Worm (Caenorhabditis elegans) whole organism, mixed stage, embryonic: ENCODE data around the gene Y57A10C.9.

Source experiments
- M03D4.4 ChIP-seq: sonication (generic microtip); optimal IDR thresholded peaks from 2 replicates; lab custom pipeline; 2017; ENCODE audit warnings: mild to moderate bottlenecking, missing genetic modification characterization, missing compliant biosample characterization
- bed-3 ChIP-seq: fragments of 200-800 bp; sonication (Bioruptor generic); optimal IDR thresholded peaks from 3 replicates; lab custom pipeline; 2018; ENCODE audit warnings: mild to moderate bottlenecking, missing genetic modification characterization, moderate library complexity, missing compliant biosample characterization
- blmp-1 ChIP-seq: fragments of 150-350 bp; optimal IDR thresholded peaks from 2 replicates; lab custom pipeline; 2014; ENCODE audit warnings: missing biosample characterization, missing genetic modification characterization
- ceh-39 ChIP-seq: fragments of 150-350 bp; optimal IDR thresholded peaks from 2 replicates; lab custom pipeline; 2014; ENCODE audit warnings: missing biosample characterization, missing genetic modification characterization
- ceh-43 ChIP-seq: fragments of 200-800 bp; sonication (Bioruptor generic); optimal IDR thresholded peaks from 2 replicates; lab custom pipeline; 2018; ENCODE audit warnings: mild to moderate bottlenecking, missing genetic modification characterization, moderate library complexity, missing compliant biosample characterization
- ceh-83 ChIP-seq: fragments of 200-800 bp; sonication (Bioruptor generic); optimal IDR thresholded peaks from 2 replicates; lab custom pipeline; 2018; ENCODE audit warnings: mild to moderate bottlenecking, missing genetic modification characterization, missing compliant biosample characterization
- ces-1 ChIP-seq: fragments of 150-350 bp; optimal IDR thresholded peaks from 2 replicates; lab custom pipeline; 2014; ENCODE audit warnings: missing biosample characterization, missing genetic modification reagents, missing genetic modification characterization
- drap-1 ChIP-seq: fragments of 200-800 bp; sonication (Bioruptor generic); optimal IDR thresholded peaks from 3 replicates; lab custom pipeline; 2018; ENCODE audit warnings: mild to moderate bottlenecking, missing genetic modification characterization, missing compliant biosample characterization
- elt-1 ChIP-seq: sonication (generic microtip); optimal IDR thresholded peaks from 2 replicates; lab custom pipeline; 2017; ENCODE audit warnings: missing genetic modification characterization, mild to moderate bottlenecking, missing compliant biosample characterization, antibody characterized with exemption, moderate library complexity, borderline replicate concordance; ENCODE audit not compliant: insufficient read depth
- elt-3 ChIP-seq: fragments of 150-350 bp; optimal IDR thresholded peaks from 2 replicates; lab custom pipeline; 2014; ENCODE audit warnings: missing biosample characterization, missing genetic modification characterization
- flh-1 ChIP-seq: fragments of 200-800 bp; sonication (Bioruptor generic); optimal IDR thresholded peaks from 2 replicates; lab custom pipeline; 2018; ENCODE audit warnings: mild to moderate bottlenecking, missing genetic modification characterization, moderate library complexity, missing compliant biosample characterization
- hlh-1 ChIP-seq: fragments of 150-350 bp; optimal IDR thresholded peaks from 2 replicates; lab custom pipeline; 2014; ENCODE audit warnings: missing biosample characterization, missing genetic modification reagents, missing genetic modification characterization
- lin-32 ChIP-seq: fragments of 200-800 bp; sonication (Bioruptor generic); optimal IDR thresholded peaks from 2 replicates; lab custom pipeline; 2018; ENCODE audit warnings: mild to moderate bottlenecking, missing genetic modification characterization, missing compliant biosample characterization
- lsy-2 ChIP-seq: fragments of 150-350 bp; optimal IDR thresholded peaks from 2 replicates; lab custom pipeline; 2014; ENCODE audit warnings: missing biosample characterization, missing genetic modification characterization
- mab-5 ChIP-seq: fragments of 150-350 bp; optimal IDR thresholded peaks from 2 replicates; lab custom pipeline; 2014; ENCODE audit warnings: missing biosample characterization, missing genetic modification characterization
- mep-1 ChIP-seq: fragments of 150-350 bp; optimal IDR thresholded peaks from 2 replicates; lab custom pipeline; 2017; ENCODE audit warnings: missing biosample characterization, missing genetic modification reagents, missing genetic modification characterization, inconsistent platforms
- mls-2 ChIP-seq: sonication (generic microtip); optimal IDR thresholded peaks from 2 replicates; lab custom pipeline; 2016; ENCODE audit warnings: mild to moderate bottlenecking, missing genetic modification characterization, moderate library complexity, missing compliant biosample characterization
- nhr-12 ChIP-seq: fragments of 150-350 bp; optimal IDR thresholded peaks from 2 replicates; lab custom pipeline; 2014; ENCODE audit warnings: missing biosample characterization, missing genetic modification characterization
- nhr-2 ChIP-seq: fragments of 150-350 bp; optimal IDR thresholded peaks from 2 replicates; lab custom pipeline; 2014; ENCODE audit warnings: missing biosample characterization, missing genetic modification characterization
- nhr-237 ChIP-seq: fragments of 150-350 bp; optimal IDR thresholded peaks from 2 replicates; lab custom pipeline; 2014; ENCODE audit warnings: missing biosample characterization, missing genetic modification characterization
- nhr-28 ChIP-seq: fragments of 150-350 bp; optimal IDR thresholded peaks from 2 replicates; lab custom pipeline; 2014; ENCODE audit warnings: missing biosample characterization, missing genetic modification characterization
- nhr-76 ChIP-seq: sonication (generic microtip); optimal IDR thresholded peaks from 2 replicates; lab custom pipeline; 2017; ENCODE audit warnings: missing biosample characterization, missing genetic modification characterization
- pha-4 ChIP-seq: fragments of 150-350 bp; optimal IDR thresholded peaks from 2 replicates; lab custom pipeline; 2018; ENCODE audit warnings: missing biosample characterization, missing genetic modification reagents, missing genetic modification characterization
- sem-2 ChIP-seq: fragments of 200-800 bp; sonication (Bioruptor generic); optimal IDR thresholded peaks from 2 replicates; lab custom pipeline; 2018; ENCODE audit warnings: mild to moderate bottlenecking, missing genetic modification characterization, missing compliant biosample characterization
- sptf-1 ChIP-seq: sonication (generic microtip); optimal IDR thresholded peaks from 2 replicates; lab custom pipeline; 2017; ENCODE audit warnings: mild to moderate bottlenecking, missing genetic modification characterization, moderate library complexity, missing compliant biosample characterization
- tbx-8 ChIP-seq: fragments of 200-800 bp; sonication (Bioruptor generic); optimal IDR thresholded peaks from 2 replicates; lab custom pipeline; 2018; ENCODE audit warnings: mild to moderate bottlenecking, missing genetic modification characterization, moderate library complexity, missing compliant biosample characterization
- unc-120 ChIP-seq: sonication (generic microtip); optimal IDR thresholded peaks from 2 replicates; lab custom pipeline; 2017; ENCODE audit warnings: missing genetic modification characterization, missing compliant biosample characterization; ENCODE audit not compliant: poor library complexity, severe bottlenecking
- unc-39 ChIP-seq: fragments of 150-350 bp; optimal IDR thresholded peaks from 2 replicates; lab custom pipeline; 2014; ENCODE audit warnings: missing biosample characterization, missing genetic modification characterization
- unc-62 ChIP-seq: fragments of 150-350 bp; optimal IDR thresholded peaks from 2 replicates; lab custom pipeline; 2014; ENCODE audit warnings: missing biosample characterization, missing genetic modification reagents, missing genetic modification characterization
- ztf-11 ChIP-seq: fragments of 150-350 bp; optimal IDR thresholded peaks from 2 replicates; lab custom pipeline; 2014; ENCODE audit warnings: missing biosample characterization, missing genetic modification characterization

Y57A10C.9 gene

DNA sequence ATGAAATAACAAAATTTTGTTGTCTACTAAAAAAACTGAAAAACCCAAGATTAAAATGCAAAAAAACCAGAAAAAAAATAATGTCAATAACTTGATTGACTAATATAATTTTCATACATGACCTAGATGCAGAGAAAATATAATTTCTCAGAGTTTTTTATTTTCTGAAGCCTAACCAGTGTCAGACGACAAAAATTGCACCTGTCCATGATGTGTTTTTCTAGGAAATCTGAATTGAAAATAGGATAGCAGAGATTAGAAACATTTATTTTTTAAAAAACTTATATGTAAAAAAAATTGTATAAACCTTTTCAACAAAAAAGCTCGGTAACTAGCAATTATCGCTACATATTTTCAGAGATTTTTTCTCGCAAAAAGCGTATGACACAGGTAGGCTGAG is 20.3 kb downstream of the Y57A10C.9 start:
- TF ChIP-seq mab-5 (tag; lab: Kevin White, UChicago), result no peak
- TF ChIP-seq drap-1 (GFP tag; lab: Kevin White, UChicago), result no peak
- TF ChIP-seq tbx-8 (GFP tag; lab: Kevin White, UChicago), result no peak
- TF ChIP-seq unc-39 (tag; lab: Kevin White, UChicago), result no peak
- TF ChIP-seq lin-32, result no peak
- TF ChIP-seq ces-1 (GFP tag; lab: Kevin White, UChicago), result no peak
- no peak for TF ChIP-seq lsy-2 (tag; lab: Kevin White, UChicago)
- no peak for TF ChIP-seq nhr-28 (tag; lab: Kevin White, UChicago)
- no peak for TF ChIP-seq ztf-11 (tag; lab: Kevin White, UChicago)
- TF ChIP-seq sem-2 (GFP tag; lab: Kevin White, UChicago), result no peak
- TF ChIP-seq M03D4.4 (tag; lab: Kevin White, UChicago), result no peak
- no peak for TF ChIP-seq flh-1 (GFP tag; lab: Kevin White, UChicago)
- TF ChIP-seq mls-2 (tag; lab: Kevin White, UChicago), result no peak
- no peak for TF ChIP-seq nhr-76 (tag; lab: Kevin White, UChicago)

DNA sequence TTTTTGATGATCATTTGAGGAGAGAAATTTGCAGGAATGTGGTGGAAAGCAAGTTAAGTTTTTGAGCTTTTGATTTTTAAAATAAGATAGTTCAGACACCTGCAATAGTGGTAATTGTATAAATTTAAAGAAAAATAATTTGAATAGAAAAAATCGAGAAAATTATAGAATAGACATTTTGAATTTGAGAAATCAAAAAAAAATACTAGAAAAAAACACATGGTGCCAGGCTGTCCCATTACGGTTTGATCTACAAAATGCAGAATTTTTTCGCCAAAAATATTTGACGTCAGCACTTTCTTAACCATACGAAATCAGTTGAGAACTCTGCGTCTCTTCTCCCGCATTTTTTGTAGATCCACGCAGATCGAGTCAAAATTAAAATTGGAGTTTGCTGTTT is 20.8 kb downstream of the Y57A10C.9 start, which contains the start of gene sre-27:
Gene sre-27 (minus strand): TSS at position 101 of the 400 bp plus-strand sequence.
- TF ChIP-seq hlh-1 (tag; lab: Kevin White, UChicago), result no peak
- TF ChIP-seq mep-1, result no peak
- no peak for TF ChIP-seq elt-3 (tag; lab: Kevin White, UChicago)
- no peak for TF ChIP-seq ceh-39
- TF ChIP-seq blmp-1 (tag; lab: Kevin White, UChicago), result no peak
- TF ChIP-seq nhr-2 (tag; lab: Kevin White, UChicago), result no peak
- no peak for TF ChIP-seq M03D4.4 (tag; lab: Kevin White, UChicago)

ce11 chrII:12414805-12415204 is 23.5 kb downstream of the Y57A10C.9 start, which contains the start of gene Y57A10C.11:
Gene Y57A10C.11, minus strand, starts transcription at chrII:12414905.
- no peak for TF ChIP-seq elt-3 (tag; lab: Kevin White, UChicago)
- no peak for TF ChIP-seq ces-1 (GFP tag; lab: Kevin White, UChicago)
- TF ChIP-seq lin-32, result no peak

DNA sequence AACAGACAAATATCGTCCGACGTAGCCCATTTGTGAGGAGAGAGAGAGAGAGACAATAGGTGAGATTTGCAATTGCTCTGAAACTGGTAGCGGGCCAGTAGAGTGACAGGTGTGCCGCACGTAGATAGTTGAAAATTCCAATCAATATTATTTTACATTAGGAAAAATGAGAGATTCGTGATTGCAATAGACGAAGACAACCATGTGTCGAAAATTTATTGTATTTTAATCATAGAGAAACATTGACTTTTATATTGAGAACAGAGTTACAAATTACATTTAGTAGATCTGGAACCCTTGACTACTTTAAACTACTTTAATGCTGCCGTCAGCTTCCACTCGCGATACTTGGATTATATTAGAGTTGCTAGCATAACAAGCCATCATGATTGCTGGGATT is 25.9 kb downstream of the Y57A10C.9 start, which contains the start of gene Y57A10C.1:
Gene Y57A10C.1 (minus strand): TSS at position 101 of the 400 bp plus-strand sequence.
- TF ChIP-seq mab-5 (tag; lab: Kevin White, UChicago) (no peak), nhr-28 (tag; lab: Kevin White, UChicago) (no peak), sptf-1 (tag; lab: Kevin White, UChicago) (no peak), bed-3 (GFP tag; lab: Kevin White, UChicago) (no peak), nhr-2 (tag; lab: Kevin White, UChicago) (no peak), M03D4.4 (tag; lab: Kevin White, UChicago) (no peak), nhr-12 (tag; lab: Kevin White, UChicago) (no peak), unc-39 (tag; lab: Kevin White, UChicago) (no peak), mls-2 (tag; lab: Kevin White, UChicago) (no peak), elt-1 (tag; lab: Kevin White, UChicago) (no peak)

ce11 chrII:12410107-12410506 is 28.2 kb downstream of the Y57A10C.9 start, which contains the start of gene F57G9.3:
Gene F57G9.3, minus strand, starts transcription at chrII:12410207.
- TF ChIP-seq ceh-83 (GFP tag; lab: Kevin White, UChicago), result no peak
- no peak for TF ChIP-seq pha-4
- no peak for TF ChIP-seq unc-39 (tag; lab: Kevin White, UChicago)
- no peak for TF ChIP-seq ztf-11 (tag; lab: Kevin White, UChicago)
- TF ChIP-seq elt-3 (tag; lab: Kevin White, UChicago), result no peak
- no peak for TF ChIP-seq unc-62 (GFP tag; lab: Kevin White, UChicago)
- no peak for TF ChIP-seq unc-120 (tag; lab: Kevin White, UChicago)
- no peak for TF ChIP-seq nhr-2 (tag; lab: Kevin White, UChicago)
- no peak for TF ChIP-seq nhr-237
- TF ChIP-seq drap-1 (GFP tag; lab: Kevin White, UChicago), result no peak
- TF ChIP-seq ceh-43 (GFP tag; lab: Kevin White, UChicago), result no peak
- TF ChIP-seq nhr-12 (tag; lab: Kevin White, UChicago), result no peak
- no peak for TF ChIP-seq M03D4.4 (tag; lab: Kevin White, UChicago)
